Worm (Caenorhabditis elegans) whole organism, young adult: ENCODE results near the gene rfip-1.

ENCODE experiments used
- B0019.2 ChIP-seq: fragments of 200-800 bp; sonication (Bioruptor generic); conservative IDR thresholded peaks from 2 replicates; pipeline ENCODE4 v1.3.6; 2022; ENCODE audit warnings: missing genetic modification reagents, missing genetic modification characterization, missing compliant biosample characterization
- B0336.3 ChIP-seq: fragments of 200-800 bp; sonication (Bioruptor generic); IDR thresholded peaks from 2 replicates; pipeline ENCODE4 v1.3.6; 2022; ENCODE audit warnings: missing genetic modification characterization, missing compliant biosample characterization
- F57C9.4 ChIP-seq: sonication (generic microtip); optimal IDR thresholded peaks from 2 replicates; lab custom pipeline; 2017; ENCODE audit warnings: mild to moderate bottlenecking, missing genetic modification characterization, missing compliant biosample characterization
- K12H6.12 ChIP-seq: fragments of 200-800 bp; sonication (Bioruptor generic); optimal IDR thresholded peaks from 2 replicates; lab custom pipeline; 2018; ENCODE audit warnings: mild to moderate bottlenecking, missing genetic modification characterization, missing compliant biosample characterization
- Y56A3A.18 ChIP-seq: fragments of 200-800 bp; sonication (Bioruptor generic); IDR thresholded peaks from 2 replicates; pipeline ENCODE4 v1.3.6; 2022; ENCODE audit warnings: missing genetic modification reagents, missing genetic modification characterization, missing compliant biosample characterization
- akir-1 ChIP-seq: fragments of 200-800 bp; sonication (Bioruptor generic); optimal IDR thresholded peaks from 2 replicates; lab custom pipeline; 2018; ENCODE audit warnings: mild to moderate bottlenecking, missing genetic modification characterization, moderate library complexity, missing compliant biosample characterization
- athp-1 ChIP-seq: sonication (generic microtip); optimal IDR thresholded peaks from 2 replicates; lab custom pipeline; 2017; ENCODE audit warnings: mild to moderate bottlenecking, missing genetic modification characterization, missing compliant biosample characterization
- bed-2 ChIP-seq: fragments of 200-800 bp; sonication (Bioruptor generic); IDR thresholded peaks from 2 replicates; pipeline ENCODE4 v1.3.6; 2022; ENCODE audit warnings: missing genetic modification reagents, missing genetic modification characterization, missing compliant biosample characterization
- cebp-1 ChIP-seq, 2 experiments: fragments of 200-800 bp in 1 of 2; sonication (Bioruptor generic) in 1 of 2; sonication (generic microtip) in 1 of 2; IDR thresholded peaks in 1 of 2; optimal IDR thresholded peaks in 1 of 2; 2 replicates each; pipeline versions ENCODE4 v1.3.6 to Lab custom; 2017 to 2022; ENCODE audit warnings: missing compliant biosample characterization in 2 of 2, missing genetic modification characterization in 2 of 2, mild to moderate bottlenecking in 1 of 2, missing genetic modification reagents in 1 of 2, moderate library complexity in 1 of 2
- ceh-100 ChIP-seq: fragments of 200-800 bp; sonication (Bioruptor generic); IDR thresholded peaks from 2 replicates; pipeline ENCODE4 v1.3.6; 2022; ENCODE audit warnings: missing genetic modification reagents, missing genetic modification characterization, missing compliant biosample characterization
- ceh-40 ChIP-seq: fragments of 200-800 bp; sonication (Bioruptor generic); IDR thresholded peaks from 2 replicates; pipeline ENCODE4 v1.3.6; 2022; ENCODE audit warnings: missing genetic modification characterization, missing compliant biosample characterization
- efl-1 ChIP-seq: fragments of 150-350 bp; optimal IDR thresholded peaks from 2 replicates; lab custom pipeline; 2014; ENCODE audit warnings: missing biosample characterization, missing genetic modification reagents, missing genetic modification characterization
- egl-44 ChIP-seq: fragments of 200-800 bp; sonication (Bioruptor generic); IDR thresholded peaks from 2 replicates; pipeline ENCODE4 v1.3.6; 2022; ENCODE audit warnings: missing genetic modification reagents, missing genetic modification characterization, missing compliant biosample characterization
- ets-4 ChIP-seq: fragments of 200-800 bp; sonication (Bioruptor generic); optimal IDR thresholded peaks from 2 replicates; lab custom pipeline; 2018; ENCODE audit warnings: mild to moderate bottlenecking, missing genetic modification characterization, missing compliant biosample characterization
- gei-17 ChIP-seq: fragments of 200-800 bp; sonication (Bioruptor generic); optimal IDR thresholded peaks from 2 replicates; lab custom pipeline; 2018; ENCODE audit warnings: mild to moderate bottlenecking, missing genetic modification characterization, missing compliant biosample characterization
- hlh-26 ChIP-seq: fragments of 200-800 bp; sonication (Bioruptor generic); conservative IDR thresholded peaks from 2 replicates; pipeline ENCODE4 v1.3.6; 2022; ENCODE audit warnings: missing genetic modification reagents, missing genetic modification characterization, missing compliant biosample characterization
- hsf-1 ChIP-seq: fragments of 200-800 bp; sonication (Bioruptor generic); IDR thresholded peaks from 2 replicates; pipeline ENCODE4 v1.3.6; 2022; ENCODE audit warnings: missing genetic modification reagents, missing genetic modification characterization, missing compliant biosample characterization
- lin-35 ChIP-seq, 3 experiments: fragments of 150-350 bp in 2 of 3; sonication (generic microtip) in 1 of 3; optimal IDR thresholded peaks; 2 replicates each; lab custom pipeline; 2014 to 2018; ENCODE audit warnings: missing biosample characterization in 3 of 3, missing genetic modification characterization in 3 of 3, missing genetic modification reagents in 3 of 3
- lin-54 ChIP-seq: fragments of 200-800 bp; sonication (Bioruptor generic); optimal IDR thresholded peaks from 2 replicates; lab custom pipeline; 2018; ENCODE audit warnings: mild to moderate bottlenecking, missing genetic modification characterization, missing compliant biosample characterization
- lir-1 ChIP-seq: fragments of 200-800 bp; sonication (Bioruptor generic); conservative IDR thresholded peaks from 2 replicates; pipeline ENCODE4 v1.3.6; 2022; ENCODE audit warnings: missing genetic modification reagents, missing genetic modification characterization, missing compliant biosample characterization
- lsl-1 ChIP-seq: fragments of 200-800 bp; sonication (Bioruptor generic); optimal IDR thresholded peaks from 2 replicates; lab custom pipeline; 2018; ENCODE audit warnings: mild to moderate bottlenecking, missing genetic modification characterization, moderate library complexity, missing compliant biosample characterization
- madf-6 ChIP-seq: fragments of 200-800 bp; sonication (Bioruptor generic); IDR thresholded peaks from 2 replicates; pipeline ENCODE4 v1.3.6; 2022; ENCODE audit warnings: missing genetic modification reagents, missing genetic modification characterization, missing compliant biosample characterization
- mcd-1 ChIP-seq: fragments of 200-800 bp; sonication (Bioruptor generic); IDR thresholded peaks from 2 replicates; pipeline ENCODE4 v1.3.6; 2022; ENCODE audit warnings: missing genetic modification reagents, missing genetic modification characterization, missing compliant biosample characterization
- nhr-179 ChIP-seq: sonication (generic microtip); optimal IDR thresholded peaks from 2 replicates; lab custom pipeline; 2016; ENCODE audit warnings: mild to moderate bottlenecking, missing genetic modification characterization, missing compliant biosample characterization
- nhr-80 ChIP-seq: sonication (generic microtip); optimal IDR thresholded peaks from 2 replicates; lab custom pipeline; 2016; ENCODE audit warnings: missing genetic modification characterization, missing compliant biosample characterization
- nhr-90 ChIP-seq: sonication (generic microtip); optimal IDR thresholded peaks from 2 replicates; lab custom pipeline; 2016; ENCODE audit warnings: missing genotype, mild to moderate bottlenecking, missing genetic modification characterization, missing compliant biosample characterization
- rec-8 ChIP-seq, 2 experiments: sonication (generic microtip); optimal IDR thresholded peaks; 2 replicates each; lab custom pipeline; 2016; ENCODE audit warnings: mild to moderate bottlenecking in 2 of 2, missing genetic modification characterization in 2 of 2, missing genetic modification reagents in 2 of 2, missing genotype in 2 of 2, missing biosample characterization in 1 of 2, missing compliant biosample characterization in 1 of 2, moderate library complexity in 1 of 2
- rpc-1 ChIP-seq, 2 experiments: fragments of 150-350 bp in 1 of 2; sonication (generic microtip) in 1 of 2; optimal IDR thresholded peaks; 2 replicates each; lab custom pipeline; 2014 to 2018; ENCODE audit warnings: missing biosample characterization in 1 of 2, missing genetic modification characterization in 1 of 2, missing genetic modification reagents in 1 of 2, missing genotype in 1 of 2
- snpc-3.4 ChIP-seq: sonication (generic microtip); optimal IDR thresholded peaks from 2 replicates; lab custom pipeline; 2017; ENCODE audit warnings: missing genetic modification characterization, mild to moderate bottlenecking, missing compliant biosample characterization, antibody characterized with exemption, moderate library complexity, missing genotype, missing genetic modification reagents
- tbp1 ChIP-seq: fragments of 200-800 bp; sonication (Bioruptor generic); optimal IDR thresholded peaks from 2 replicates; lab custom pipeline; 2018; ENCODE audit warnings: mild to moderate bottlenecking, missing genetic modification characterization, missing compliant biosample characterization
- tbx-9 ChIP-seq: sonication (generic microtip); optimal IDR thresholded peaks from 2 replicates; lab custom pipeline; 2016; ENCODE audit warnings: borderline replicate concordance, missing genetic modification characterization, inconsistent platforms, missing compliant biosample characterization
- zim-3 ChIP-seq: sonication (generic microtip); optimal IDR thresholded peaks from 2 replicates; lab custom pipeline; 2017; ENCODE audit warnings: mild to moderate bottlenecking, missing genetic modification characterization, moderate library complexity, missing compliant biosample characterization
- ztf-22 ChIP-seq: fragments of 200-800 bp; sonication (Bioruptor generic); optimal IDR thresholded peaks from 2 replicates; lab custom pipeline; 2018; ENCODE audit warnings: mild to moderate bottlenecking, missing genetic modification characterization, moderate library complexity, missing compliant biosample characterization
- ztf-25 ChIP-seq: fragments of 200-800 bp; sonication (Bioruptor generic); IDR thresholded peaks from 2 replicates; pipeline ENCODE4 v1.3.6; 2022; ENCODE audit warnings: missing genetic modification reagents, missing genetic modification characterization, missing compliant biosample characterization
- ztf-26 ChIP-seq: sonication (generic microtip); optimal IDR thresholded peaks from 2 replicates; lab custom pipeline; 2017; ENCODE audit warnings: missing genetic modification characterization, missing compliant biosample characterization

The rfip-1 gene

DNA sequence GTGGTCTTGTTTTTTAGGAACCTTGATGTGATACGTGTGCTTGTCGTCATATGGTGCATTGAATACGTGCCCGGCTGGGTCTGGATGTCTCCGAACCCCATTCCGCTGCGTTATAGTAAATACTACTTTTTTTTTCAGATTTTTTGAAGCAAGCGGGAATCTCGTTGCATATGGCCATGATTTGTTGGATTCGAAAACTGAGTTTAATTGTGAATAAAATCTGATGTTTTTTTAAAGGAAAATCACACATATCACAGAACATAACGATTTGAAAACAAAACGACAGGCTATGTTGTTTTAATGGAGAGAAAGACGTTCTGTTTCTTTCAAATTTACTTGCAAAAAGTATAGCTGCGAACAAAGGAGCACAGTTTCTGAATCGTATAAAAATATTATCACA, 38.9 kb upstream of the rfip-1 start, which contains the start of the genes ZK1248.17 and H41C03.3:
Gene ZK1248.17 (minus strand): TSS at position 101 of the 400 bp plus-strand sequence.
Gene H41C03.3 (plus strand): TSS at position 337 of the 400 bp plus-strand sequence.
- TF ChIP-seq rpc-1 (optimal IDR thresholded peaks at IDR 0.05; lab: Kevin White, UChicago) = no peak
- no peak for TF ChIP-seq rpc-1 (tag; optimal IDR thresholded peaks at IDR 0.05; lab: Kevin White, UChicago)
- no peak for TF ChIP-seq snpc-3.4 (tag; lab: Kevin White, UChicago)
- no peak for TF ChIP-seq B0019.2 (GFP tag; lab: Robert Waterston, UW)
- no peak for TF ChIP-seq gei-17 (GFP tag; lab: Kevin White, UChicago)
- TF ChIP-seq ztf-22 = no peak
- no peak for TF ChIP-seq ztf-26
- no peak for TF ChIP-seq cebp-1 (GFP tag; IDR thresholded peaks at IDR 0.05; lab: Robert Waterston, UW)
- no peak for TF ChIP-seq cebp-1 (tag; optimal IDR thresholded peaks at IDR 0.05; lab: Kevin White, UChicago)

DNA sequence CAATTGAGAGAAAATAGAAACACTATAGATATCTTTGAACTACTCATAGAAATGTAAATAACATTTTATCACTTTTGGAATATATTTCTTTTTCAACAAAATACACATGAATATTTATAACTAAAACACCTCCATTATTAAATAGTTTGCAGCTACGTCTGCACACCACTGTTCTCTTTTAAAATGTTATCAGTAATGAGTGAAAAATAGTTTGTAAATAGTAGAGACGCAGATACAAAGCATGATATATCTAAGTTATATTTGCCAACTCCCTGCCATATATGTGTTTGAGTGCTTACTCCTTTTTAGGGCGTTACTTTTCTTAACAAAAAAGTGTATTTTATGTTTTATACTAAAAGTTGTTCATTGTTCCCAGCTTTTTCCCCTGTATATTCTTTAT, 38.2 kb upstream of the rfip-1 start:
- TF ChIP-seq lin-35 (GFP tag; optimal IDR thresholded peaks at IDR 0.05; lab: Kevin White, UChicago) (no peak), lin-54 (GFP tag; lab: Kevin White, UChicago) (no peak), Y56A3A.18 (GFP tag; lab: Robert Waterston, UW) (no peak)

DNA sequence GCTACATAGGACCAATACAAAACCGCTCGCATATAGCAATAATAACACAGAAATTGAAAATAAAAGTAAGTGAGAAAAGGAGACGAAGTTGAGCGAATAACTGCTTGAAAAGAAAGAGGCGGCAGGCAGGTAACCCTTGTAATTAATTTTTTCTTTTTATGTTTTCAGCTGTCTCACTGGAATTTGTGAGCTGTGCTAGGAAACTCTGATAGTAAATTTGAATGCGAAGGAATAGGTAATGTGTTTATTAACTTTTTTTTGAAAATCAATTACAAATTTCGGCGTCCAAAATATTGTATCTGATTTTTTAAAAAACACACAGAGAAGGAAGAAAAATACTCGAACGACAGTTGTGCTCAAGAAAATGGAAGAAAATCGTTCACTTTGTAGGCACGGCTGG, 32.3 kb upstream of the rfip-1 start, which contains the start of gene H41C03.2:
Gene H41C03.2 (minus strand): TSS at position 101 of the 400 bp plus-strand sequence.
- no peak for TF ChIP-seq lsl-1 (GFP tag; lab: Kevin White, UChicago)
- TF ChIP-seq hlh-26 (GFP tag; lab: Robert Waterston, UW) = no peak
- no peak for TF ChIP-seq bed-2
- TF ChIP-seq K12H6.12 (tag; lab: Kevin White, UChicago) = no peak
- TF ChIP-seq zim-3 = no peak
- no peak for TF ChIP-seq tbp1 (GFP tag; lab: Kevin White, UChicago)
- no peak for TF ChIP-seq egl-44 (GFP tag; lab: Robert Waterston, UW)
- TF ChIP-seq ztf-25 (GFP tag; lab: Robert Waterston, UW) = no peak
- TF ChIP-seq ets-4 (GFP tag; lab: Kevin White, UChicago) = no peak
- no peak for TF ChIP-seq athp-1 (tag; lab: Kevin White, UChicago)
- TF ChIP-seq ztf-22 = no peak
- TF ChIP-seq F57C9.4 = no peak
- no peak for TF ChIP-seq gei-17 (GFP tag; lab: Kevin White, UChicago)
- no peak for TF ChIP-seq tbx-9 (tag; lab: Kevin White, UChicago)
- no peak for TF ChIP-seq nhr-80 (tag; lab: Kevin White, UChicago)

DNA sequence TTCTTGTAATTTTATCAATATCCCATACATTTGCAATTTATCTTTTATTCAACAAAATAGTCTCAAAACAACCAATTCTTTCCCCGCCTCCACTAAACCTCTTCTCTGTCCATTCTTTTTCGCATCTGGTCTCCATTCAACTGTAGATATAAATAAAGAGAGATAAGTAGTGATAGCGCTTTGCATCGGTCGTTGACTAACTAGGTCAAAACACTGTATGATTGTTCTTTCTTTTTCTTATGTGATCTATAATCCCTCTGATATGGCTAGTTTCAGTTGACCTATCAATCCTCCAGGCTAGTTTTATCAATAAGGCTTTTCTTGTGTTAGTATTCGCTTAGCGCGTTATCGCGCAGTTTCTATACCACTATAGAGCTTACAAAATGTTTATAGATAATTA, 31.1 kb upstream of the rfip-1 start:
- TF ChIP-seq mcd-1 (GFP tag; lab: Robert Waterston, UW) = no peak
- TF ChIP-seq ztf-26 = no peak
- TF ChIP-seq efl-1 (GFP tag; lab: Kevin White, UChicago) = no peak
- TF ChIP-seq lir-1 (GFP tag; lab: Robert Waterston, UW) = no peak
- no peak for TF ChIP-seq zim-3
- TF ChIP-seq B0336.3 = no peak
- no peak for TF ChIP-seq ceh-100
- no peak for TF ChIP-seq akir-1 (GFP tag; lab: Kevin White, UChicago)
- no peak for TF ChIP-seq nhr-90 (tag; lab: Kevin White, UChicago)
- TF ChIP-seq madf-6 (GFP tag; lab: Robert Waterston, UW) = no peak
- TF ChIP-seq rpc-1 (optimal IDR thresholded peaks at IDR 0.05; lab: Kevin White, UChicago) = no peak
- TF ChIP-seq rpc-1 (tag; optimal IDR thresholded peaks at IDR 0.05; lab: Kevin White, UChicago) = no peak
- TF ChIP-seq hsf-1 (GFP tag; lab: Robert Waterston, UW) = no peak
- TF ChIP-seq rec-8 (tag; optimal IDR thresholded peaks at IDR 0.05; lab: Kevin White, UChicago) = no peak
- no peak for TF ChIP-seq cebp-1 (GFP tag; IDR thresholded peaks at IDR 0.05; lab: Robert Waterston, UW)
- TF ChIP-seq cebp-1 (tag; optimal IDR thresholded peaks at IDR 0.05; lab: Kevin White, UChicago) = no peak
- no peak for TF ChIP-seq nhr-179 (tag; lab: Kevin White, UChicago)
- TF ChIP-seq ceh-40 (GFP tag; lab: Robert Waterston, UW) = no peak
- TF ChIP-seq gei-17 (GFP tag; lab: Kevin White, UChicago) = no peak
